Worm (Caenorhabditis elegans) whole organism, late embryonic: ENCODE results near the gene F54A3.6.

ENCODE experiments used
- ceh-45 ChIP-seq: fragments of 200-800 bp; sonication (Bioruptor generic); IDR thresholded peaks from 2 replicates; pipeline ENCODE4 v1.3.6; 2022; ENCODE audit warnings: missing genetic modification reagents, missing genetic modification characterization, missing compliant biosample characterization
- elt-2 ChIP-seq: sonication (generic microtip); optimal IDR thresholded peaks from 2 replicates; lab custom pipeline; 2016; ENCODE audit warnings: missing genetic modification reagents, missing genetic modification characterization, missing compliant biosample characterization
- nhr-11 ChIP-seq: fragments of 150-350 bp; optimal IDR thresholded peaks from 2 replicates; lab custom pipeline; 2014; ENCODE audit warnings: missing biosample characterization, missing genetic modification characterization
- tbx-7 ChIP-seq: sonication (generic microtip); optimal IDR thresholded peaks from 2 replicates; lab custom pipeline; 2016; ENCODE audit warnings: missing genotype, missing genetic modification characterization, missing compliant biosample characterization

ce11 chrII:2279263-2279662 lies 47.0 kb upstream of the F54A3.6 start, which contains the start of gene K09F6.6:
- TF ChIP-seq nhr-11 (tag; lab: Kevin White, UChicago), result no peak
- no peak for TF ChIP-seq elt-2
- TF ChIP-seq tbx-7, result no peak
- TF ChIP-seq ceh-45 (GFP tag; lab: Robert Waterston, UW), result no peak
